Worm (Caenorhabditis elegans): ENCODE measurements around the gene C49H3.12.

The C49H3.12 gene

ce11 chrIV:7909455-7910141, 17.5 kb downstream of the C49H3.12 start:
- no peak for TF ChIP-seq mab-5 (tag; optimal IDR thresholded peaks at IDR 0.05)
- no peak for TF ChIP-seq mls-2 (tag; optimal IDR thresholded peaks at IDR 0.05)
- TF ChIP-seq nhr-76 (tag; optimal IDR thresholded peaks at IDR 0.05): no peak
- peak; percentile 8 for TF ChIP-seq ces-1 (GFP tag; optimal IDR thresholded peaks at IDR 0.05)
- peak; percentile 19 for TF ChIP-seq hlh-1 (tag; optimal IDR thresholded peaks at IDR 0.05)
- peak; percentile 65 for TF ChIP-seq lsy-2 (tag; optimal IDR thresholded peaks at IDR 0.05)
- no peak for TF ChIP-seq unc-62 (GFP tag; optimal IDR thresholded peaks at IDR 0.05)
- no peak for TF ChIP-seq lin-32 (GFP tag; optimal IDR thresholded peaks at IDR 0.05)
- no peak for TF ChIP-seq pha-4 (tag; optimal IDR thresholded peaks at IDR 0.05)
- TF ChIP-seq unc-120 (tag; optimal IDR thresholded peaks at IDR 0.05; ENCODE audit: poor library complexity, severe bottlenecking): no peak
- TF ChIP-seq ztf-11 (tag; optimal IDR thresholded peaks at IDR 0.05): no peak
- TF ChIP-seq ceh-43 (GFP tag; optimal IDR thresholded peaks at IDR 0.05): no peak
- no peak for TF ChIP-seq zip-8 (tag; optimal IDR thresholded peaks at IDR 0.05)
- TF ChIP-seq blmp-1 (tag; optimal IDR thresholded peaks at IDR 0.05): no peak
- TF ChIP-seq ceh-83 (GFP tag; optimal IDR thresholded peaks at IDR 0.05): no peak
- TF ChIP-seq mep-1 (tag; optimal IDR thresholded peaks at IDR 0.05): peak; percentile 65
- no peak for TF ChIP-seq ham-2 (GFP tag; optimal IDR thresholded peaks at IDR 0.05)

ce11 chrIV:7906643-7907042, 20.5 kb downstream of the C49H3.12 start:
- TF ChIP-seq nhr-28 (tag; optimal IDR thresholded peaks at IDR 0.05) (no peak), ces-1 (GFP tag; optimal IDR thresholded peaks at IDR 0.05) (no peak), lin-32 (GFP tag; optimal IDR thresholded peaks at IDR 0.05) (no peak), unc-120 (tag; optimal IDR thresholded peaks at IDR 0.05; ENCODE audit: poor library complexity, severe bottlenecking) (no peak), elt-3 (tag; optimal IDR thresholded peaks at IDR 0.05) (no peak), flh-1 (GFP tag; optimal IDR thresholded peaks at IDR 0.05) (no peak), zip-8 (tag; optimal IDR thresholded peaks at IDR 0.05) (no peak), M03D4.4 (tag; optimal IDR thresholded peaks at IDR 0.05) (no peak), mls-2 (tag; optimal IDR thresholded peaks at IDR 0.05) (no peak), mab-5 (tag; optimal IDR thresholded peaks at IDR 0.05) (no peak), snpc-4 (tag; optimal IDR thresholded peaks at IDR 0.05) (no peak), elt-1 (tag; optimal IDR thresholded peaks at IDR 0.05; ENCODE audit: borderline replicate concordance, insufficient read depth) (no peak), pha-4 (tag; optimal IDR thresholded peaks at IDR 0.05) (no peak), ceh-43 (GFP tag; optimal IDR thresholded peaks at IDR 0.05) (no peak), sem-2 (GFP tag; optimal IDR thresholded peaks at IDR 0.05) (no peak), cnd-1 (tag; optimal IDR thresholded peaks at IDR 0.05) (no peak), drap-1 (GFP tag; optimal IDR thresholded peaks at IDR 0.05) (no peak), nhr-237 (tag; optimal IDR thresholded peaks at IDR 0.05) (no peak), hlh-1 (tag; optimal IDR thresholded peaks at IDR 0.05) (no peak)

ce11 chrIV:7903359-7903758, 23.8 kb downstream of the C49H3.12 start, which contains the start of gene C49H3.6:
TSS of gene C49H3.6 (plus strand) at chrIV:7903738.
- no peak for TF ChIP-seq nhr-12 (tag; optimal IDR thresholded peaks at IDR 0.05)
- peak; percentile 52 for TF ChIP-seq ces-1 (GFP tag; optimal IDR thresholded peaks at IDR 0.05)
- TF ChIP-seq hlh-1 (tag; optimal IDR thresholded peaks at IDR 0.05): peak; percentile 30
- no peak for TF ChIP-seq lsy-2 (tag; optimal IDR thresholded peaks at IDR 0.05)

- TF ChIP-seq ces-1 (GFP tag; optimal IDR thresholded peaks at IDR 0.05) (peak; percentile 49), pha-4 (tag; optimal IDR thresholded peaks at IDR 0.05) (peak; percentile 37), nhr-237 (tag; optimal IDR thresholded peaks at IDR 0.05) (peak; percentile 55), sptf-1 (tag; optimal IDR thresholded peaks at IDR 0.05) (no peak), unc-120 (tag; optimal IDR thresholded peaks at IDR 0.05; ENCODE audit: poor library complexity, severe bottlenecking) (peak; percentile 25), mep-1 (tag; optimal IDR thresholded peaks at IDR 0.05) (peak; percentile 71), flh-1 (GFP tag; optimal IDR thresholded peaks at IDR 0.05) (no peak), lsy-2 (tag; optimal IDR thresholded peaks at IDR 0.05) (peak; percentile 96)
Measured at ce11 chrIV:7902221-7902904, 24.8 kb downstream of the C49H3.12 start, which contains the start of gene arp-11. TSS of gene arp-11 (minus strand) at chrIV:7902271.

ce11 chrIV:7898489-7898888, 28.6 kb downstream of the C49H3.12 start:
- TF ChIP-seq mab-5 (tag; optimal IDR thresholded peaks at IDR 0.05) (no peak), drap-1 (GFP tag; optimal IDR thresholded peaks at IDR 0.05) (no peak), flh-1 (GFP tag; optimal IDR thresholded peaks at IDR 0.05) (no peak), snpc-4 (tag; optimal IDR thresholded peaks at IDR 0.05) (no peak), zip-8 (tag; optimal IDR thresholded peaks at IDR 0.05) (no peak), unc-39 (tag; optimal IDR thresholded peaks at IDR 0.05) (no peak), nhr-237 (tag; optimal IDR thresholded peaks at IDR 0.05) (no peak), nhr-76 (tag; optimal IDR thresholded peaks at IDR 0.05) (no peak), unc-120 (tag; optimal IDR thresholded peaks at IDR 0.05; ENCODE audit: poor library complexity, severe bottlenecking) (no peak), nhr-28 (tag; optimal IDR thresholded peaks at IDR 0.05) (no peak), mep-1 (tag; optimal IDR thresholded peaks at IDR 0.05) (no peak), nhr-12 (tag; optimal IDR thresholded peaks at IDR 0.05) (no peak), pha-4 (tag; optimal IDR thresholded peaks at IDR 0.05) (no peak), nhr-2 (tag; optimal IDR thresholded peaks at IDR 0.05) (no peak), ces-1 (GFP tag; optimal IDR thresholded peaks at IDR 0.05) (no peak), ztf-11 (tag; optimal IDR thresholded peaks at IDR 0.05) (no peak)

Data from whole organism, mixed stage, embryonic.